Worm (Caenorhabditis elegans): Measurements from ENCODE around the gene lpr-2.

DNA sequence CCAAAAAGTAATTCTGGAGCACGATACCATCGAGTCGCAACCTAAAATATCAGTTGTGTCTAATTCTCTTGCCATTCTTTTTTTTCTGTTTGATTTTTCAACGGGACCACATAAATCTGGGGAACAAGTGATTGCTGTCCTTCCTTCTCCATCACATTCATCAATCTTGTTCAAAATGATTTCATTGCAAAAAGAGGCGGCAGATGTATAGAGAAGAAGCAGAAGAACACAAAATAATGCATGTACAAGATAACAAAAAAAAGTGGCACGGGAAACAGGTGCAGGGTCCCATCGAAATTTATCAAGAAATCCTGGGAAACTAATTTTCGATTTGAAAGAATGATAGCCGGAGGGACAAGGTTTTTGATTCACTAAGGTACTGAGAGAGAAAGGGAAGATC is 20.2 kb downstream of the lpr-2 start:
- TF ChIP-seq him-1 (tag; optimal IDR thresholded peaks at IDR 0.05), result no peak
- no peak for TF ChIP-seq W03F9.2 (tag; optimal IDR thresholded peaks at IDR 0.05)
